In the genomic region with DNA sequence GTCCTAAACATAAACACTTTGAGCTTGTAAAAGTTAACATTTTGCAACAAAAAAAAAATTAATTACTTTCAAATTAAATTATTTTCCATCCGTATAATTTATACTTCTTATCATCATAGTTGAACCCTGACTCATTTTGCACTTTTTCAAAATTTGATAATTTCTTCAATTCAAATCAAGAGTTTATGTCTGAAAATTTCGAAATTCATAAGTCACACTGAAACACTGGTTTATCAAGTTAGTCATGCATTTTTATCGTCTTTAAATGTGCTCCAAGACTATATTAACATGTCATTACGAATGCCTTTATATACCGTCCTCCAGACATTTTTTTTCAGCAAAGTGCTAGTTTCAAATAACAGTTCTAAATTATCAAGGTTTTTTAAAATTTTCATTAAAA, we compare ENCODE assay signal across 5 worm cellular contexts.
A peak's percentile ranks its signal among the peaks of the same experiment; 100 is the strongest.
TF ChIP-seq lines count a peak whose summit lies in the region.

No protein-coding gene starts in this region.

TF ChIP-seq in whole organism, L1 larva, 84 proteins besides CTCF, POLR2A, EP300 and RAD21:
- TF ChIP-seq pqm-1 (tag; optimal IDR thresholded peaks at IDR 0.05; lab: Kevin White, UChicago) (no peak), elt-2 (tag; optimal IDR thresholded peaks at IDR 0.05; lab: Kevin White, UChicago) (peak; percentile 38)
TF ChIP-seq in whole organism, L1 larva: peak in this region for 1.

TF ChIP-seq in whole organism, L2 larva, 48 proteins besides CTCF, POLR2A, EP300 and RAD21:
- TF ChIP-seq aly-2 (tag; optimal IDR thresholded peaks at IDR 0.05; lab: Kevin White, UChicago), result no peak
- no peak for TF ChIP-seq unc-39 (tag; optimal IDR thresholded peaks at IDR 0.05; lab: Kevin White, UChicago)
- peak; percentile 46 for TF ChIP-seq sma-9 (GFP tag; optimal IDR thresholded peaks at IDR 0.05; lab: Kevin White, UChicago)
- no peak for TF ChIP-seq sma-9 (tag; optimal IDR thresholded peaks at IDR 0.05; lab: Kevin White, UChicago)
- no peak for TF ChIP-seq nhr-23 (tag; optimal IDR thresholded peaks at IDR 0.05; lab: Kevin White, UChicago)
- no peak for TF ChIP-seq ceh-16 (tag; optimal IDR thresholded peaks at IDR 0.05; lab: Kevin White, UChicago)
- no peak for TF ChIP-seq Y55F3AM.14 (GFP tag; optimal IDR thresholded peaks at IDR 0.05; lab: Kevin White, UChicago)
- no peak for TF ChIP-seq nhr-12 (tag; optimal IDR thresholded peaks at IDR 0.05; lab: Kevin White, UChicago)
- TF ChIP-seq nhr-237 (tag; optimal IDR thresholded peaks at IDR 0.05; lab: Kevin White, UChicago), result no peak
- TF ChIP-seq snpc-4 (tag; optimal IDR thresholded peaks at IDR 0.05; lab: Kevin White, UChicago), result no peak
- TF ChIP-seq fos-1 (tag; optimal IDR thresholded peaks at IDR 0.05; lab: Kevin White, UChicago), result peak; percentile 95
- no peak for TF ChIP-seq lin-39 (tag; optimal IDR thresholded peaks at IDR 0.05; lab: Kevin White, UChicago)
- no peak for TF ChIP-seq unc-55 (GFP tag; optimal IDR thresholded peaks at IDR 0.05; lab: Kevin White, UChicago)
- no peak for TF ChIP-seq nhr-77 (tag; optimal IDR thresholded peaks at IDR 0.05; lab: Kevin White, UChicago)
- no peak for TF ChIP-seq nhr-21 (tag; optimal IDR thresholded peaks at IDR 0.05; lab: Kevin White, UChicago)

TF ChIP-seq in whole organism, L3 larva, 47 proteins besides CTCF, POLR2A, EP300 and RAD21:
- TF ChIP-seq nhr-237 (tag; optimal IDR thresholded peaks at IDR 0.05; lab: Kevin White, UChicago), result no peak
- no peak for TF ChIP-seq ama-1 (optimal IDR thresholded peaks at IDR 0.05; lab: Kevin White, UChicago)
- no peak for TF ChIP-seq skn-1 (tag; optimal IDR thresholded peaks at IDR 0.05; lab: Kevin White, UChicago)
- no peak for TF ChIP-seq fkh-2 (tag; optimal IDR thresholded peaks at IDR 0.05; lab: Kevin White, UChicago)
- no peak for TF ChIP-seq fos-1 (tag; optimal IDR thresholded peaks at IDR 0.05; lab: Kevin White, UChicago)
- TF ChIP-seq nfya-1 (tag; optimal IDR thresholded peaks at IDR 0.05; lab: Kevin White, UChicago; ENCODE audit: insufficient read depth), result no peak
- no peak for TF ChIP-seq tbx-2 (tag; optimal IDR thresholded peaks at IDR 0.05; lab: Kevin White, UChicago)
- no peak for TF ChIP-seq elt-3 (tag; optimal IDR thresholded peaks at IDR 0.05; lab: Kevin White, UChicago)
- no peak for TF ChIP-seq ceh-28 (tag; optimal IDR thresholded peaks at IDR 0.05; lab: Kevin White, UChicago)
- peak; percentile 65 for TF ChIP-seq elt-2 (tag; optimal IDR thresholded peaks at IDR 0.05; lab: Kevin White, UChicago)
- TF ChIP-seq eor-1 (tag; optimal IDR thresholded peaks at IDR 0.05; lab: Kevin White, UChicago), result no peak
- TF ChIP-seq pqm-1 (tag; optimal IDR thresholded peaks at IDR 0.05; lab: Kevin White, UChicago), result peak; percentile 72
- peak; percentile 8 for TF ChIP-seq jun-1 (tag; optimal IDR thresholded peaks at IDR 0.05; lab: Kevin White, UChicago)
- no peak for TF ChIP-seq ceh-16 (tag; optimal IDR thresholded peaks at IDR 0.05; lab: Kevin White, UChicago)

TF ChIP-seq in whole organism, L4 larva, 104 proteins besides CTCF, POLR2A, EP300 and RAD21 (continues in another document):
- TF ChIP-seq aly-2 (tag; optimal IDR thresholded peaks at IDR 0.05; lab: Kevin White, UChicago) (no peak), hlh-30 (tag; optimal IDR thresholded peaks at IDR 0.05; lab: Kevin White, UChicago; ENCODE audit: insufficient read depth) (peak; percentile 1), pqm-1 (tag; optimal IDR thresholded peaks at IDR 0.05; lab: Kevin White, UChicago) (peak; percentile 94), hif-1 (tag; optimal IDR thresholded peaks at IDR 0.05; lab: Kevin White, UChicago) (no peak), zag-1 (tag; optimal IDR thresholded peaks at IDR 0.05; lab: Kevin White, UChicago) (no peak), nhr-11 (tag; optimal IDR thresholded peaks at IDR 0.05; lab: Kevin White, UChicago) (no peak), Y75B8A.6 (GFP tag; IDR thresholded peaks at IDR 0.05; lab: Robert Waterston, UW) (no peak), php-3 (GFP tag; IDR thresholded peaks at IDR 0.05; lab: Robert Waterston, UW) (peak; percentile 53), nhr-77 (tag; optimal IDR thresholded peaks at IDR 0.05; lab: Kevin White, UChicago) (peak; percentile 24), mdt-29 (GFP tag; IDR thresholded peaks at IDR 0.05; lab: Robert Waterston, UW) (no peak), ZK337.2 (GFP tag; IDR thresholded peaks at IDR 0.05; lab: Robert Waterston, UW) (no peak), fkh-10 (GFP tag; optimal IDR thresholded peaks at IDR 0.05; lab: Kevin White, UChicago) (no peak), ctbp-1 (GFP tag; IDR thresholded peaks at IDR 0.05; lab: Robert Waterston, UW) (no peak), lin-1 (GFP tag; IDR thresholded peaks at IDR 0.05; lab: Robert Waterston, UW) (no peak), daf-16 (GFP tag; optimal IDR thresholded peaks at IDR 0.05; lab: Kevin White, UChicago) (no peak), daf-16 (tag; optimal IDR thresholded peaks at IDR 0.05; lab: Kevin White, UChicago) (peak; percentile 21), fos-1 (tag; optimal IDR thresholded peaks at IDR 0.05; lab: Kevin White, UChicago) (no peak), spr-3 (GFP tag; optimal IDR thresholded peaks at IDR 0.05; lab: Kevin White, UChicago) (no peak), lin-38 (GFP tag; IDR thresholded peaks at IDR 0.05; lab: Robert Waterston, UW) (no peak), hlh-11 (tag; optimal IDR thresholded peaks at IDR 0.05; lab: Kevin White, UChicago) (peak; percentile 36), nhr-6 (tag; optimal IDR thresholded peaks at IDR 0.05; lab: Kevin White, UChicago) (no peak), ceh-32 (tag; optimal IDR thresholded peaks at IDR 0.05; lab: Kevin White, UChicago; ENCODE audit: poor library complexity) (no peak), sdz-12 (GFP tag; optimal IDR thresholded peaks at IDR 0.05; lab: Kevin White, UChicago) (no peak), lin-13 (GFP tag; optimal IDR thresholded peaks at IDR 0.05; lab: Kevin White, UChicago) (no peak), mxl-2 (GFP tag; conservative IDR thresholded peaks at IDR 0.05; lab: Robert Waterston, UW) (no peak), R02D3.7 (tag; optimal IDR thresholded peaks at IDR 0.05; lab: Kevin White, UChicago) (no peak), lin-29 (GFP tag; IDR thresholded peaks at IDR 0.05; lab: Robert Waterston, UW) (no peak), rbr-2 (tag; optimal IDR thresholded peaks at IDR 0.05; lab: Kevin White, UChicago) (no peak), nhr-237 (tag; optimal IDR thresholded peaks at IDR 0.05; lab: Kevin White, UChicago) (no peak), pha-4 (GFP tag; IDR thresholded peaks at IDR 0.05; lab: Robert Waterston, UW) (no peak), pha-4 (tag; optimal IDR thresholded peaks at IDR 0.05; lab: Kevin White, UChicago) (no peak), ceh-62 (tag; optimal IDR thresholded peaks at IDR 0.05; lab: Kevin White, UChicago) (no peak)

TF ChIP-seq in whole organism, young adult, 124 proteins besides CTCF, POLR2A, EP300 and RAD21:
- peak; percentile 44 for TF ChIP-seq nhr-80 (tag; optimal IDR thresholded peaks at IDR 0.05; lab: Kevin White, UChicago)
- no peak for TF ChIP-seq tlf-1 (GFP tag; optimal IDR thresholded peaks at IDR 0.05; lab: Kevin White, UChicago)
- no peak for TF ChIP-seq mxl-1 (tag; optimal IDR thresholded peaks at IDR 0.05; lab: Kevin White, UChicago)
- TF ChIP-seq lag-1 (GFP tag; IDR thresholded peaks at IDR 0.05; lab: Robert Waterston, UW), result no peak
- no peak for TF ChIP-seq lin-54 (GFP tag; optimal IDR thresholded peaks at IDR 0.05; lab: Kevin White, UChicago)
- TF ChIP-seq cebp-1 (GFP tag; IDR thresholded peaks at IDR 0.05; lab: Robert Waterston, UW), result no peak; the same call in 1 of the 2 replicates
- TF ChIP-seq cebp-1 (tag; optimal IDR thresholded peaks at IDR 0.05; lab: Kevin White, UChicago), result peak; percentile 26
- TF ChIP-seq aptf-2 (GFP tag; conservative IDR thresholded peaks at IDR 0.05; lab: Robert Waterston, UW), result no peak
- TF ChIP-seq ztf-22 (GFP tag; optimal IDR thresholded peaks at IDR 0.05; lab: Kevin White, UChicago), result no peak
- TF ChIP-seq chd-7 (tag; optimal IDR thresholded peaks at IDR 0.05; lab: Kevin White, UChicago), result no peak
- TF ChIP-seq ceh-79 (tag; optimal IDR thresholded peaks at IDR 0.05; lab: Kevin White, UChicago), result no peak
- no peak for TF ChIP-seq egl-18 (GFP tag; IDR thresholded peaks at IDR 0.05; lab: Robert Waterston, UW)
- TF ChIP-seq ztf-26 (tag; optimal IDR thresholded peaks at IDR 0.05; lab: Kevin White, UChicago), result no peak
TF ChIP-seq in whole organism, young adult: peak in this region for 2.
